Worm (Caenorhabditis elegans) whole organism, early embryonic: ENCODE results near the gene gpr-2.

ENCODE experiments used
- B0310.2 ChIP-seq: sonication (generic microtip); optimal IDR thresholded peaks from 2 replicates; lab custom pipeline; 2016; ENCODE audit warnings: mild to moderate bottlenecking, missing genetic modification characterization, missing compliant biosample characterization
- aly-1 ChIP-seq: sonication (generic microtip); optimal IDR thresholded peaks from 2 replicates; lab custom pipeline; 2016; ENCODE audit warnings: missing genetic modification characterization, missing compliant biosample characterization
- ama-1 ChIP-seq: fragments of 150-350 bp; optimal IDR thresholded peaks from 2 replicates; lab custom pipeline; 2014
- ceh-13 ChIP-seq: fragments of 200-800 bp; sonication (Bioruptor generic); optimal IDR thresholded peaks from 2 replicates; lab custom pipeline; 2018; ENCODE audit warnings: mild to moderate bottlenecking, missing genetic modification characterization, missing compliant biosample characterization
- ceh-36 ChIP-seq: sonication (generic microtip); optimal IDR thresholded peaks from 2 replicates; lab custom pipeline; 2016; ENCODE audit warnings: missing genetic modification characterization, inconsistent platforms, missing compliant biosample characterization
- ets-7 ChIP-seq: sonication (generic microtip); optimal IDR thresholded peaks from 2 replicates; lab custom pipeline; 2016; ENCODE audit warnings: missing genotype, missing genetic modification characterization, missing compliant biosample characterization
- flt-1 ChIP-seq: fragments of 200-800 bp; sonication (Bioruptor generic); IDR thresholded peaks from 2 replicates; pipeline ENCODE4 v1.3.6; 2022; ENCODE audit warnings: missing genetic modification characterization, missing compliant biosample characterization
- hnd-1 ChIP-seq: sonication (generic microtip); optimal IDR thresholded peaks from 2 replicates; lab custom pipeline; 2016; ENCODE audit warnings: missing genetic modification characterization, missing compliant biosample characterization
- scrt-1 ChIP-seq: fragments of 200-800 bp; sonication (Bioruptor generic); IDR thresholded peaks from 2 replicates; pipeline ENCODE4 v1.3.6; 2022; ENCODE audit warnings: missing genetic modification characterization, missing compliant biosample characterization
- sea-1 ChIP-seq: fragments of 200-800 bp; sonication (Bioruptor generic); conservative IDR thresholded peaks from 2 replicates; pipeline ENCODE4 v1.3.6; 2022; ENCODE audit warnings: missing genetic modification characterization, missing compliant biosample characterization
- tbx-37 ChIP-seq: fragments of 200-800 bp; sonication (Bioruptor generic); conservative IDR thresholded peaks from 2 replicates; pipeline ENCODE4 v1.3.6; 2022; ENCODE audit warnings: missing genetic modification reagents, missing genetic modification characterization, missing compliant biosample characterization
- tra-4 ChIP-seq: sonication (generic microtip); optimal IDR thresholded peaks from 2 replicates; lab custom pipeline; 2017; ENCODE audit warnings: missing genetic modification characterization, missing compliant biosample characterization

- TF ChIP-seq ceh-13 (GFP tag; lab: Kevin White, UChicago) = no peak
- TF ChIP-seq B0310.2 = no peak
- no peak for TF ChIP-seq tra-4 (tag; lab: Kevin White, UChicago)
- TF ChIP-seq ama-1 (lab: Kevin White, UChicago) = no peak
- TF ChIP-seq ceh-36 (tag; lab: Kevin White, UChicago) = no peak
- no peak for TF ChIP-seq scrt-1
- no peak for TF ChIP-seq flt-1
- TF ChIP-seq tbx-37 = no peak
- no peak for TF ChIP-seq sea-1 (GFP tag; lab: Robert Waterston, UW)
- no peak for TF ChIP-seq aly-1 (tag; lab: Kevin White, UChicago)
- TF ChIP-seq hnd-1 = no peak
- TF ChIP-seq ets-7 (tag; lab: Kevin White, UChicago) = no peak
Measured at ce11 chrIII:9441133-9441532, 48.2 kb upstream of the gpr-2 start, which contains the start of gene emb-30.
